Worm (Caenorhabditis elegans) whole organism, L1 larva: ENCODE measurements around the gene clec-31.

ENCODE experiments used
- C16A3.4 ChIP-seq: fragments of 150-350 bp; optimal IDR thresholded peaks from 2 replicates; lab custom pipeline; 2014; ENCODE audit warnings: missing biosample characterization, missing genetic modification characterization
- alr-1 ChIP-seq: fragments of 200-800 bp; sonication (Bioruptor generic); optimal IDR thresholded peaks from 2 replicates; lab custom pipeline; 2018; ENCODE audit warnings: borderline replicate concordance, mild to moderate bottlenecking, missing genetic modification characterization, missing compliant biosample characterization
- blmp-1 ChIP-seq: fragments of 150-350 bp; optimal IDR thresholded peaks from 2 replicates; lab custom pipeline; 2014; ENCODE audit warnings: missing biosample characterization, missing genetic modification characterization
- ceh-63 ChIP-seq: fragments of 200-800 bp; sonication (Bioruptor generic); optimal IDR thresholded peaks from 2 replicates; lab custom pipeline; 2018; ENCODE audit warnings: mild to moderate bottlenecking, missing genetic modification characterization, missing compliant biosample characterization
- ceh-82 ChIP-seq, 3 experiments: fragments of 150-350 bp in 1 of 3; sonication (generic microtip) in 2 of 3; optimal IDR thresholded peaks; 2 replicates each; lab custom pipeline; 2014 to 2017; ENCODE audit warnings: missing biosample characterization in 3 of 3, missing genetic modification characterization in 3 of 3
- ceh-88 ChIP-seq: fragments of 200-800 bp; sonication (Bioruptor generic); IDR thresholded peaks from 2 replicates; pipeline ENCODE4 v1.3.6; 2022; ENCODE audit warnings: missing genetic modification characterization, missing compliant biosample characterization
- ceh-90 ChIP-seq: sonication (generic microtip); optimal IDR thresholded peaks from 2 replicates; lab custom pipeline; 2016; ENCODE audit warnings: missing genetic modification characterization, missing compliant biosample characterization
- dsc-1 ChIP-seq: sonication (generic microtip); optimal IDR thresholded peaks from 2 replicates; lab custom pipeline; 2016; ENCODE audit warnings: mild to moderate bottlenecking, missing genetic modification characterization, missing compliant biosample characterization
- egl-13 ChIP-seq: sonication (generic microtip); optimal IDR thresholded peaks from 2 replicates; lab custom pipeline; 2016; ENCODE audit warnings: missing genotype, missing genetic modification reagents, missing genetic modification characterization, missing compliant biosample characterization
- ets-5 ChIP-seq: fragments of 200-800 bp; sonication (Bioruptor generic); IDR thresholded peaks from 2 replicates; pipeline ENCODE4 v1.3.6; 2022; ENCODE audit warnings: missing genetic modification characterization, missing compliant biosample characterization
- fkh-4 ChIP-seq: sonication (generic microtip); optimal IDR thresholded peaks from 2 replicates; lab custom pipeline; 2016; ENCODE audit warnings: missing compliant biosample characterization, missing genetic modification characterization, borderline replicate concordance
- fkh-8 ChIP-seq: sonication (generic microtip); optimal IDR thresholded peaks from 2 replicates; lab custom pipeline; 2016; ENCODE audit warnings: mild to moderate bottlenecking, missing genetic modification characterization, missing compliant biosample characterization
- grh-1 ChIP-seq: fragments of 200-800 bp; sonication (Bioruptor generic); IDR thresholded peaks from 2 replicates; pipeline ENCODE4 v1.3.6; 2022; ENCODE audit warnings: missing genetic modification reagents, missing genetic modification characterization, missing compliant biosample characterization
- hlh-17 ChIP-seq: fragments of 200-800 bp; sonication (Bioruptor generic); optimal IDR thresholded peaks from 2 replicates; lab custom pipeline; 2018; ENCODE audit warnings: missing genetic modification characterization, mild to moderate bottlenecking, missing compliant biosample characterization, moderate library complexity, borderline replicate concordance
- hlh-4 ChIP-seq: sonication (generic microtip); optimal IDR thresholded peaks from 2 replicates; lab custom pipeline; 2016; ENCODE audit warnings: mild to moderate bottlenecking, missing genetic modification characterization, missing compliant biosample characterization
- hpl-2 ChIP-seq: fragments of 150-350 bp; optimal IDR thresholded peaks from 2 replicates; lab custom pipeline; 2014; ENCODE audit warnings: missing biosample characterization, missing genetic modification reagents, missing genetic modification characterization
- jun-1 ChIP-seq: fragments of 150-350 bp; optimal IDR thresholded peaks from 2 replicates; lab custom pipeline; 2014; ENCODE audit warnings: missing biosample characterization, missing genetic modification reagents, missing genetic modification characterization
- mab-9 ChIP-seq: fragments of 200-800 bp; sonication (Bioruptor generic); IDR thresholded peaks from 2 replicates; pipeline ENCODE4 v1.3.6; 2022; ENCODE audit warnings: missing genetic modification reagents, missing genetic modification characterization, missing compliant biosample characterization
- nhr-11 ChIP-seq: fragments of 150-350 bp; optimal IDR thresholded peaks from 2 replicates; lab custom pipeline; 2014; ENCODE audit warnings: missing biosample characterization, missing genetic modification characterization
- nhr-12 ChIP-seq: sonication (generic microtip); optimal IDR thresholded peaks from 2 replicates; lab custom pipeline; 2017; ENCODE audit warnings: missing biosample characterization, missing genetic modification characterization
- nhr-20 ChIP-seq: sonication (generic microtip); optimal IDR thresholded peaks from 2 replicates; lab custom pipeline; 2016; ENCODE audit warnings: mild to moderate bottlenecking, missing genetic modification characterization, missing compliant biosample characterization
- nhr-47 ChIP-seq: sonication (generic microtip); optimal IDR thresholded peaks from 2 replicates; lab custom pipeline; 2016; ENCODE audit warnings: mild to moderate bottlenecking, missing genetic modification characterization, moderate library complexity, missing compliant biosample characterization
- nhr-71 ChIP-seq: sonication (generic microtip); optimal IDR thresholded peaks from 2 replicates; lab custom pipeline; 2016; ENCODE audit warnings: mild to moderate bottlenecking, missing genetic modification characterization, moderate library complexity, missing compliant biosample characterization
- nhr-76 ChIP-seq: sonication (generic microtip); optimal IDR thresholded peaks from 2 replicates; lab custom pipeline; 2017; ENCODE audit warnings: missing biosample characterization, missing genetic modification characterization
- nhr-77 ChIP-seq: fragments of 150-350 bp; optimal IDR thresholded peaks from 2 replicates; lab custom pipeline; 2014; ENCODE audit warnings: missing biosample characterization, missing genetic modification characterization
- nhr-90 ChIP-seq: sonication (generic microtip); optimal IDR thresholded peaks from 2 replicates; lab custom pipeline; 2016; ENCODE audit warnings: mild to moderate bottlenecking, missing genetic modification characterization, missing compliant biosample characterization; ENCODE audit not compliant: poor library complexity
- pag-3 ChIP-seq: sonication (generic microtip); optimal IDR thresholded peaks from 2 replicates; lab custom pipeline; 2017; ENCODE audit warnings: missing genetic modification characterization, mild to moderate bottlenecking, missing compliant biosample characterization, antibody characterized with exemption, borderline replicate concordance; ENCODE audit not compliant: insufficient read depth
- rnt-1 ChIP-seq: sonication (generic microtip); optimal IDR thresholded peaks from 2 replicates; lab custom pipeline; 2016; ENCODE audit warnings: mild to moderate bottlenecking, missing genetic modification characterization, moderate library complexity, missing compliant biosample characterization
- skn-1 ChIP-seq: fragments of 150-350 bp; optimal IDR thresholded peaks from 2 replicates; lab custom pipeline; 2014; ENCODE audit warnings: missing biosample characterization, missing genetic modification characterization
- snpc-4 ChIP-seq: fragments of 150-350 bp; optimal IDR thresholded peaks from 2 replicates; lab custom pipeline; 2014; ENCODE audit warnings: missing biosample characterization, missing genetic modification characterization
- snu-23 ChIP-seq: sonication (generic microtip); optimal IDR thresholded peaks from 2 replicates; lab custom pipeline; 2016; ENCODE audit warnings: missing genetic modification characterization, missing compliant biosample characterization
- sptf-1 ChIP-seq: fragments of 150-350 bp; optimal IDR thresholded peaks from 2 replicates; lab custom pipeline; 2014; ENCODE audit warnings: missing biosample characterization, missing genetic modification characterization
- tlp-1 ChIP-seq: fragments of 150-350 bp; optimal IDR thresholded peaks from 2 replicates; lab custom pipeline; 2014; ENCODE audit warnings: missing biosample characterization, missing genetic modification characterization
- unc-130 ChIP-seq: fragments of 150-350 bp; optimal IDR thresholded peaks from 2 replicates; lab custom pipeline; 2017; ENCODE audit warnings: missing biosample characterization, missing genetic modification characterization, inconsistent platforms
- unc-30 ChIP-seq: sonication (generic microtip); optimal IDR thresholded peaks from 2 replicates; lab custom pipeline; 2017; ENCODE audit warnings: missing biosample characterization, missing genetic modification characterization
- xbp-1 ChIP-seq: sonication (generic microtip); optimal IDR thresholded peaks from 2 replicates; lab custom pipeline; 2016; ENCODE audit warnings: missing genetic modification characterization, missing compliant biosample characterization
- ztf-4 ChIP-seq: fragments of 150-350 bp; optimal IDR thresholded peaks from 2 replicates; lab custom pipeline; 2014; ENCODE audit warnings: missing biosample characterization, missing genetic modification characterization

clec-31 gene

DNA sequence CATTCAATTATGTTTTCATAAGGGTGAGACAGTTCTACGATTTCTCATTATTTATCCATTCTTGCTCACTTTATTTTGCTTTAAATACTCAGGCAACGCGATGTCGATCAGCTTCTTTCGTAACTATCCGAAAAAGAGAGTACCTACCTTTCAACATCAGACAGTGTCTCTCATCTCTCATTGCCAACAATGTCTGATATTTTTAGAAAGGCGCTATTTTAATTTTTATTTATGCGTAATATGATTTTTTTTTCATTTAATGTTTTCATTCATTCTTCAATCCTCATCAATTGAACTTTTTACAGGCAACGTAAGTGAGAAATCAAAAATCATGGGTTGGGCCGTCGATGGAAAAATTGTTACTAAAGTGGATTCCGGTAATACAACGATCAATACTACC lies 26.9 kb upstream of the clec-31 start, which contains the start of gene F09C6.13:
Gene F09C6.13, plus strand, starts transcription at position 301 of the 400 bp plus-strand sequence.
- TF ChIP-seq mab-9 (no peak), fkh-8 (tag; lab: Kevin White, UChicago) (no peak), ceh-88 (GFP tag; lab: Robert Waterston, UW) (no peak)

DNA sequence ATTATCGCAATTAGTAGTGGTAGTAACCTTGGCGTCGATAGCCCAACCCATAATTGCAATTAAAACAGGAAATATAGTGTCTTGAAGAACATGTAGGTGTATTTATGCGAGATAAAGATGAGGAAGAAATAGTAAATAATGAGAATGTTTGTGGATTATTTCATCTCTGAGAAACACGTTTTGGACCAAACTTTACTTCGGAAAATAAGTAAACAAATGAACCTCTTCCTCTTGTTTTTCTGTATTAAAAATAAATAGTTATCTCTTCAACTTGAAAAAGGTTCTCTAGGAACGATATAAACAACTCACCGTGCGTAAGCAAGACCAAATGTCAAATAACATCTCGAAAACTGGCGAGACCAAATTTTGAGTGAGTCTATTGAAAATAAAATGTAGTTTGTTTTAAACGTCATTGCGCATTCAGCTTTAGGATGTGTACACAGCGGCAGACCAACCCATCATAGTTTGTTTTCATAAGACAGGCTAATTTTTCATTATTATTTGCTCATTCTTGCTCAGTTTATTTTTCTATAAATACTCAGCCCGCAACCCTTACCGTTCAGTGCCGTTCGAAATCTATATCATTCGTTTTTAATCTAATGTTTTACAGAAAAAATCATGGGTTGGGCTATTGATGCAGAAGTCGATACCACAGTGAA lies 24.5 kb upstream of the clec-31 start, which contains the start of the genes F09C6.11 and F09C6.12:
Gene F09C6.11, minus strand, starts transcription at position 51 of the 659 bp plus-strand sequence.
Gene F09C6.12, plus strand, starts transcription at position 609 of the 659 bp plus-strand sequence.
- peak; percentile 47 for TF ChIP-seq nhr-20 (tag; lab: Kevin White, UChicago)
- no peak for TF ChIP-seq pag-3 (tag; lab: Kevin White, UChicago)
- no peak for TF ChIP-seq hlh-4 (tag; lab: Kevin White, UChicago)
- TF ChIP-seq nhr-77: peak; percentile 8

DNA sequence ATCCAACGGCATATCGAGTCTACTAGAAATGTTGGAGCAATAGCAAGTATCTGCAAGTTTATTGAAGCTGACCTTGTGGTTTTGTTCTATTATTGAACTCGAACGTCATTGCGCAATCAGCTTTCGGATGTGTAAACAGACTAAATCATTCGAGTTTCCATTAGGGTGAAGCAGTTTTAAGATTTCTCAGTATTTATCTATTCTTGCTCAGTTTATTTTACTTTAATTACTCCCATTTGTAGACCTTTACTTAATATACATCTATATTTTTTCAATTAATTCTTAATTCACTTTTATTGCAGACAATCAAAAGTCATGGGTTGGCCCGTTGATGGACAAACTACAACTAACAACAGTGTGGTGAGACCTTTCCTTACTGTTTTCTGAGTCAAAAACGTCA lies 22.8 kb upstream of the clec-31 start, which contains the start of gene F09C6.14:
Gene F09C6.14, plus strand, starts transcription at position 301 of the 400 bp plus-strand sequence.
- TF ChIP-seq sptf-1 (tag; lab: Kevin White, UChicago) (no peak), nhr-12 (no peak), jun-1 (no peak), alr-1 (tag; lab: Kevin White, UChicago) (no peak), snpc-4 (tag; lab: Kevin White, UChicago) (no peak), unc-30 (tag; lab: Kevin White, UChicago) (no peak), nhr-11 (no peak), snu-23 (GFP tag; lab: Kevin White, UChicago) (no peak), hlh-17 (GFP tag; lab: Kevin White, UChicago) (no peak), pag-3 (tag; lab: Kevin White, UChicago) (no peak), dsc-1 (tag; lab: Kevin White, UChicago) (no peak), xbp-1 (tag; lab: Kevin White, UChicago) (no peak), grh-1 (no peak), ceh-82 (tag; optimal IDR thresholded peaks at IDR 0.05; lab: Kevin White, UChicago) (no peak), rnt-1 (tag; lab: Kevin White, UChicago) (no peak)

DNA sequence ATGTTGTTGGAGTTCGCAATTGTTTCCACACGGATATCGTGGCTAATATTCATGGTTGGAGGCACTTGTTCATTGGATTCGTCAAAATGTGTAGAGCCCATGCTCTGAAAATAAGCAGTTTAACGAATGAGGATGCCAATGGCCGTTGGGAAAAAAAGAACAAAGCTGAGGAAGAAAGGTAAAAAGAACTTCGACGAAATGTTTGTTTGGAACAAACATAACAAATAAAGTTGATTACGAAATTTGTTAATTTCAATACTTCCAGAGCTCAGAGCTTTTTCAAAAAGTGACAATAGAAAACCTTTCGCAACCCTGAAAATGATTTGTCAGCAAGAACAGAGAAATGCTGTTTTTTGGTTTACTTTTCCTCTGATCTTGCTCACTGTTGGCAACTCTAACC lies 22.2 kb upstream of the clec-31 start, which contains the start of gene F09C6.3:
Gene F09C6.3, minus strand, starts transcription at position 101 of the 400 bp plus-strand sequence.
- no peak for TF ChIP-seq ceh-90 (tag; lab: Kevin White, UChicago)
- no peak for TF ChIP-seq nhr-76 (tag; lab: Kevin White, UChicago)
- no peak for TF ChIP-seq nhr-71 (tag; lab: Kevin White, UChicago)
- TF ChIP-seq ceh-88 (GFP tag; lab: Robert Waterston, UW): no peak
- no peak for TF ChIP-seq fkh-8 (tag; lab: Kevin White, UChicago)
- TF ChIP-seq nhr-47 (tag; lab: Kevin White, UChicago): no peak
- TF ChIP-seq hlh-17 (GFP tag; lab: Kevin White, UChicago): no peak

DNA sequence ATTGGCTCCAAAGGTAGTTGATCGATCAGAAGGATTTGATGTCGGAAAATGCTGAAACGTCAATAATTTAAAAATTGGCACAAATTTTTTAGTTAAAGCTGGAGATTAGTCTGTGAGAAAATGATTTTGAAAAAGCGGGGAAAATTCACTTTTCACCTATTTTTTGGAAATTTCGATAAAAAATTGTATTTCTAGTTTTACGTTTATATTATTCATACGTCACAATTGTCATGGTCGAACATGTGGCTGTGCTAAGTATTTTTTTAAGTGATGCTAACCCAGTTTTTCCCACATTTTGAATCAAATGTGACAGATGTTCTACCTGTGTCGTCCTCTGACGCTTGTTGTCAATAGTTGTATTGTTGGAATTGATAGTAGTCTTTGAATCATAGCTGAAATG lies 21.7 kb upstream of the clec-31 start:
- TF ChIP-seq ets-5 (GFP tag; lab: Robert Waterston, UW) (no peak), skn-1 (tag; lab: Kevin White, UChicago) (no peak), fkh-4 (no peak), egl-13 (tag; lab: Kevin White, UChicago) (no peak), rnt-1 (tag; lab: Kevin White, UChicago) (no peak), grh-1 (no peak), tlp-1 (tag; lab: Kevin White, UChicago) (no peak), blmp-1 (no peak), hpl-2 (GFP tag; lab: Kevin White, UChicago) (no peak), unc-130 (tag; lab: Kevin White, UChicago) (no peak), nhr-90 (tag; lab: Kevin White, UChicago) (no peak), unc-30 (tag; lab: Kevin White, UChicago) (no peak), ceh-63 (no peak), nhr-76 (tag; lab: Kevin White, UChicago) (no peak), ztf-4 (no peak), C16A3.4 (tag; lab: Kevin White, UChicago) (no peak), fkh-8 (tag; lab: Kevin White, UChicago) (no peak)
- TF ChIP-seq, all 84 proteins: peak for 0
